Worm (Caenorhabditis elegans) whole organism, L3 larva: ENCODE measurements around the gene F26A1.4.

Source experiments
- aly-2 ChIP-seq: fragments of 150-350 bp; optimal IDR thresholded peaks from 2 replicates; lab custom pipeline; 2014; ENCODE audit warnings: missing biosample characterization, missing genetic modification characterization
- ama-1 ChIP-seq: fragments of 150-350 bp; optimal IDR thresholded peaks from 2 replicates; lab custom pipeline; 2018
- daf-12 ChIP-seq: fragments of 150-350 bp; optimal IDR thresholded peaks from 2 replicates; lab custom pipeline; 2014; ENCODE audit warnings: missing biosample characterization, missing genetic modification reagents, missing genetic modification characterization
- elt-3 ChIP-seq, 3 experiments: fragments of 150-350 bp in 1 of 3; sonication (generic microtip) in 2 of 3; optimal IDR thresholded peaks; 2 replicates in 2 of 3; 4 replicates in 1 of 3; lab custom pipeline; 2014 to 2017; ENCODE audit warnings: missing biosample characterization in 3 of 3, missing genetic modification characterization in 3 of 3
- lin-39 ChIP-seq: fragments of 150-350 bp; optimal IDR thresholded peaks from 2 replicates; lab custom pipeline; 2018; ENCODE audit warnings: missing biosample characterization, missing genetic modification reagents, missing genetic modification characterization
- nhr-11 ChIP-seq: fragments of 150-350 bp; optimal IDR thresholded peaks from 2 replicates; lab custom pipeline; 2014; ENCODE audit warnings: missing biosample characterization, missing genetic modification characterization
- nhr-25 ChIP-seq: sonication (generic microtip); optimal IDR thresholded peaks from 2 replicates; lab custom pipeline; 2017; ENCODE audit warnings: missing biosample characterization, missing genetic modification characterization
- nhr-77 ChIP-seq: fragments of 150-350 bp; optimal IDR thresholded peaks from 2 replicates; lab custom pipeline; 2014; ENCODE audit warnings: missing biosample characterization, missing genetic modification characterization
- pqm-1 ChIP-seq: fragments of 150-350 bp; optimal IDR thresholded peaks from 2 replicates; lab custom pipeline; 2017; ENCODE audit warnings: missing biosample characterization, missing genetic modification characterization, inconsistent platforms
- snpc-4 ChIP-seq: fragments of 150-350 bp; optimal IDR thresholded peaks from 2 replicates; lab custom pipeline; 2014; ENCODE audit warnings: missing biosample characterization, missing genetic modification characterization
- unc-62 ChIP-seq: fragments of 150-350 bp; sonication (generic microtip); optimal IDR thresholded peaks from 4 replicates; lab custom pipeline; 2014; ENCODE audit warnings: missing biosample characterization, missing genetic modification reagents, missing genetic modification characterization
- ztf-11 ChIP-seq: fragments of 150-350 bp; optimal IDR thresholded peaks from 2 replicates; lab custom pipeline; 2014; ENCODE audit warnings: missing biosample characterization, missing genetic modification characterization

DNA sequence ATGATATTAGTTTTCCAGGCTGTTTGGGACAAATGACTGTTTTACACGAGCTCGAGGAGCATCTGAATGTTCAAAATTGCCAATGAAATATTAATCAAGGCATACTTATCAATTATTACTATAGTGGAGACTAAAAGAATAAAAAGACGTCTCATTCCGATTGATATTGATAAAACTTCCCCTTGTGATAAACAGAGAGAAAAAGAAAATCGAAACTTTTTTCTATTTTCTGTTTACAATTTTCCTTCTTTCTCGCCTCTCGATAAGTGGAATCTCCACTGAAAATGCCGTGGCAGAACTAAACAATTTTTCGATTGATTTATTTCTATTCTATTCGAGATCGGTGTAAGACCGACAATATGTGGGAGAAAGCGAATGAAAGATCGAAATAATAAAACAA, 37.5 kb upstream of the F26A1.4 start, which contains the start of gene B0393.9:
- TF ChIP-seq pqm-1 (tag; lab: Kevin White, UChicago) (peak; percentile 35), lin-39 (tag; lab: Kevin White, UChicago) (no peak), unc-62 (GFP tag; lab: Kevin White, UChicago) (no peak), daf-12 (no peak), nhr-77 (tag; lab: Kevin White, UChicago) (no peak), nhr-11 (no peak), ama-1 (lab: Kevin White, UChicago) (no peak), ztf-11 (tag; lab: Kevin White, UChicago) (no peak), nhr-25 (tag; lab: Kevin White, UChicago) (no peak), aly-2 (tag; lab: Kevin White, UChicago) (no peak), snpc-4 (tag; lab: Kevin White, UChicago) (no peak), elt-3 (tag; optimal IDR thresholded peaks at IDR 0.05; lab: Kevin White, UChicago) (no peak)
